Worm (Caenorhabditis elegans) whole organism, midembryonic: ENCODE data around the gene nspc-19.
"Not testable (repeated sequence)": the region's sequence is repeated elsewhere in the genome, so short reads cannot be mapped to it uniquely, and the experiment has no call there.

ENCODE experiments used
- T22C8.4 ChIP-seq: fragments of 200-800 bp; sonication (Bioruptor generic); IDR thresholded peaks from 2 replicates; pipeline ENCODE4 v1.3.6; 2022; ENCODE audit warnings: missing genetic modification characterization, missing compliant biosample characterization
- cog-1 ChIP-seq: sonication (generic microtip); optimal IDR thresholded peaks from 2 replicates; lab custom pipeline; 2016; ENCODE audit warnings: missing genetic modification characterization, missing compliant biosample characterization
- flt-1 ChIP-seq: fragments of 200-800 bp; sonication (Bioruptor generic); IDR thresholded peaks from 2 replicates; pipeline ENCODE4 v1.3.6; 2022; ENCODE audit warnings: missing genetic modification characterization, missing compliant biosample characterization
- klf-2 ChIP-seq: fragments of 200-800 bp; sonication (Bioruptor generic); conservative IDR thresholded peaks from 2 replicates; pipeline ENCODE4 v1.3.6; 2022; ENCODE audit warnings: missing genetic modification reagents, missing genetic modification characterization, missing compliant biosample characterization
- med-1 ChIP-seq: sonication (generic microtip); optimal IDR thresholded peaks from 2 replicates; lab custom pipeline; 2017; ENCODE audit warnings: missing genetic modification characterization, mild to moderate bottlenecking, missing compliant biosample characterization, antibody characterized with exemption, missing genetic modification reagents; ENCODE audit not compliant: insufficient read depth
- ref-1 ChIP-seq: fragments of 200-800 bp; sonication (Bioruptor generic); conservative IDR thresholded peaks from 2 replicates; pipeline ENCODE4 v1.3.6; 2022; ENCODE audit warnings: missing genetic modification reagents, missing genetic modification characterization, missing compliant biosample characterization
- tab-1 ChIP-seq: fragments of 200-800 bp; sonication (Bioruptor generic); IDR thresholded peaks from 2 replicates; pipeline ENCODE4 v1.3.6; 2022; ENCODE audit warnings: missing genetic modification characterization, missing compliant biosample characterization
- ztf-23 ChIP-seq: fragments of 200-800 bp; sonication (Bioruptor generic); IDR thresholded peaks from 2 replicates; pipeline ENCODE4 v1.3.6; 2022; ENCODE audit warnings: missing genetic modification reagents, missing genetic modification characterization, missing compliant biosample characterization
- ztf-29 ChIP-seq: fragments of 200-800 bp; sonication (Bioruptor generic); IDR thresholded peaks from 2 replicates; pipeline ENCODE4 v1.3.6; 2022; ENCODE audit warnings: missing genetic modification reagents, missing genetic modification characterization, missing compliant biosample characterization

Gene nspc-19

ce11 chrX:14528399-14528798 lies at the start of gene nspc-19:
nspc-19 (plus strand) TSS chrX:14528699.
- TF ChIP-seq ztf-29; klf-2 (GFP tag; lab: Robert Waterston, UW); ref-1: not testable (repeated sequence)

DNA sequence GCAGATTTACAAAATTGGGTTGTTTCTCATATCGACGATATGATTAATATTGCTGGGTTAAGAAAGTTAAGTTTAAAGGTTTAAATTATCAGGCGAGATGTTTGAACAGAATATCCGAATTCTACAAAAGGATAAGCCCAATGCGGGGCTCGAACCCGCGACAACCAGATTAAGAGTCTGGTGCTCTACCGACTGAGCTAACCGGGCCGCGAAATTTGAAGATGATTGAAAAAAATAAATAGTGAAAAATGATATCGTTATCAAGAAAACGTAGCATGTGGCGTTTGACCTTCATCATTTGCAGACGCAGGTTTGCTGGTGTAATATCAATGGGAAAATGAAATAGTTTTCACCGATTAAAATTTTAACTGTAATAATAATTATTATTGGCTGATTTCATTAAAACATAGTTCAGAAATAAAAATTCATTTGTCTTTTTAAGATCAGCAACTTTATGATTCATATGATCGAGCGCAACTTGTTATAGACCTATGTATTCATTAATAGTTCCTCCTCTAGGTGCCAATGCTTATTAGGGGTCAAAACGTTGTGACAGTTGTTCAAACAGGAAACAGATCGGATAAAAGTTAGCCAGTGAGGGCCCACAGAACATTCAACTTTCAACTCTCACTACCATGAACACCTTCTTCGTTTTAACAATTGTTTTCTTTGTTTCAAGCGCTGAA lies 49.6 kb upstream of the nspc-19 start, which contains the start of gene M163.11:
Gene M163.11, plus strand, starts transcription at position 636 of the 686 bp plus-strand sequence.
- TF ChIP-seq ztf-23 (GFP tag; lab: Robert Waterston, UW) (0 out of 2 replicates have a peak, but pooled peaks have one; percentile 46), klf-2 (GFP tag; lab: Robert Waterston, UW) (no peak)

- TF ChIP-seq med-1 (GFP tag; lab: Kevin White, UChicago) (peak; percentile 40), ref-1 (no peak), T22C8.4 (GFP tag; lab: Robert Waterston, UW) (peak; percentile 13; the same call in 1 of the 2 replicates), ztf-23 (GFP tag; lab: Robert Waterston, UW) (peak; percentile 81)
Observed at ce11 chrX:14480248-14480647, 48.3 kb upstream of the nspc-19 start, which contains the start of gene gfi-3. gfi-3 (plus strand) TSS chrX:14480572.

ce11 chrX:14481637-14482036 lies 46.9 kb upstream of the nspc-19 start:
- TF ChIP-seq ztf-23 (GFP tag; lab: Robert Waterston, UW) (no peak), ztf-29 (no peak), ref-1 (no peak), cog-1 (no peak), klf-2 (GFP tag; lab: Robert Waterston, UW) (no peak), flt-1 (GFP tag; lab: Robert Waterston, UW) (no peak), med-1 (GFP tag; lab: Kevin White, UChicago) (no peak), T22C8.4 (GFP tag; lab: Robert Waterston, UW) (no peak), tab-1 (GFP tag; lab: Robert Waterston, UW) (no peak)

DNA sequence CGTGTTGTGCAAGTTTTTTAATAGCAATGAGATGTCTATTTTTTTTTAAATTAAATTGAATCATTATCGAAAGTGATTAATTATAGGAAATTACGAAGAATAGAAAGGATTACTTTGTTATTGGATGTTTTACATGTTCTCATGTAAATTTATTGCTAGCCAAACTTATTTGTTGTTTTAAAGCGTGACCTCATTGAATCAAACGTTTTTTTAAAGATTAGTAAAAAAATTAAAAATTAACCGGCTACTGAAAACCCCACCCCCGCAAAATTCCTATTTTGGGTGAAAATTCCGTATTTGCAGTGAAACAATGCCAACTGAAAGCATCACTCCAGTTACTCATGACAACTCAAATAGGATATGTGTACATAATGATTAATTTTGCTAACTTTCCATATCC lies 43.7 kb upstream of the nspc-19 start, which contains the start of gene M163.8:
Gene M163.8, plus strand, starts transcription at position 301 of the 400 bp plus-strand sequence.
- TF ChIP-seq ztf-23 (GFP tag; lab: Robert Waterston, UW), result no peak
- TF ChIP-seq tab-1 (GFP tag; lab: Robert Waterston, UW), result no peak
- no peak for TF ChIP-seq cog-1
- no peak for TF ChIP-seq ref-1
- TF ChIP-seq flt-1 (GFP tag; lab: Robert Waterston, UW), result no peak
- no peak for TF ChIP-seq T22C8.4 (GFP tag; lab: Robert Waterston, UW)
- no peak for TF ChIP-seq ztf-29
- TF ChIP-seq med-1 (GFP tag; lab: Kevin White, UChicago), result no peak
- TF ChIP-seq klf-2 (GFP tag; lab: Robert Waterston, UW), result no peak

ce11 chrX:14486503-14486902 lies 42.0 kb upstream of the nspc-19 start:
- TF ChIP-seq cog-1 (peak; percentile 17), ztf-29 (no peak), flt-1 (GFP tag; lab: Robert Waterston, UW) (peak; percentile 70; the same call in 1 of the 2 replicates)

ce11 chrX:14487333-14487732 lies 41.2 kb upstream of the nspc-19 start:
- TF ChIP-seq tab-1 (GFP tag; lab: Robert Waterston, UW) (no peak), ref-1 (no peak), med-1 (GFP tag; lab: Kevin White, UChicago) (no peak)

DNA sequence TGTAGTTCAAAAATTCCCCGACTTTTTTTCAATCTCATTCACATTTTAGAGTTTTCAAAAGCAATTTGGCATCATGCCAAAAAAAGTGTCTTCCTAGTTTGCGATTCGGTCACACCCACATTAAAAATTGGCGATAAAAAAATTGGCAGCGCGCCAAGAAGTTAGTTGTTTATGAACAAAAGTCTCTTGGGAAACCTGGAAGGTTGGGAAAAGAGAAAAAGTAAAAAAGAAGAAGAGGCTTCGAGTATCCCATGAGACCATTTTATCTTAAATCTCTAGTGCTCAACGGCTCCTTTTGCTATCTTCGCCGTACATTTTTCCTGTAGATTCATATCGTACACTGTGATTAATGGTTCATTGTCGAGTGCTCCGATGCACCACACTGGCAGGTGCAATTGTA lies 40.7 kb upstream of the nspc-19 start:
- TF ChIP-seq ztf-23 (GFP tag; lab: Robert Waterston, UW) (no peak), klf-2 (GFP tag; lab: Robert Waterston, UW) (no peak), cog-1 (no peak), ref-1 (no peak), tab-1 (GFP tag; lab: Robert Waterston, UW) (no peak), ztf-29 (no peak), med-1 (GFP tag; lab: Kevin White, UChicago) (no peak), T22C8.4 (GFP tag; lab: Robert Waterston, UW) (no peak), flt-1 (GFP tag; lab: Robert Waterston, UW) (no peak)

- TF ChIP-seq ztf-29 (no peak), ztf-23 (GFP tag; lab: Robert Waterston, UW) (peak; percentile 71; the same call in 1 of the 2 replicates), med-1 (GFP tag; lab: Kevin White, UChicago) (no peak), T22C8.4 (GFP tag; lab: Robert Waterston, UW) (0 out of 2 replicates have a peak, but pooled peaks have one; percentile 36), cog-1 (peak; percentile 72), tab-1 (GFP tag; lab: Robert Waterston, UW) (peak; percentile 45; the same call in 1 of the 2 replicates), flt-1 (GFP tag; lab: Robert Waterston, UW) (peak; percentile 83), ref-1 (no peak), klf-2 (GFP tag; lab: Robert Waterston, UW) (peak; percentile 47; the same call in 1 of the 2 replicates)
Observed at ce11 chrX:14489945-14490344, 38.6 kb upstream of the nspc-19 start, which contains the start of gene his-24. his-24 (plus strand) TSS chrX:14490094.

DNA sequence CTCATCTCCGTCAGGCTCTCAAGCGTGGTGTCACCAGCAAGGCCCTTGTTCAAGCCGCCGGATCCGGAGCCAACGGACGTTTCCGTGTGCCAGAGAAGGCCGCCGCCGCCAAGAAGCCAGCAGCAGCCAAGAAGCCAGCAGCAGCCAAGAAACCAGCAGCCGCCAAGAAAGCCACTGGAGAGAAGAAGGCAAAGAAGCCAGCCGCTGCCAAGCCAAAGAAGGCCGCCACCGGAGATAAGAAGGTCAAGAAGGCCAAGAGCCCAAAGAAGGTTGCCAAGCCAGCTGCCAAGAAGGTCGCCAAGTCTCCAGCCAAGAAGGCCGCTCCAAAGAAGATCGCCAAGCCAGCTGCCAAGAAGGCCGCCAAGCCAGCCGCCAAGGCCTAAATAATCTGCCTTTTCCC lies 38.0 kb upstream of the nspc-19 start:
- TF ChIP-seq cog-1 (no peak), ztf-29 (no peak), ztf-23 (GFP tag; lab: Robert Waterston, UW) (0 out of 2 replicates have a peak, but pooled peaks have one; percentile 8)

ce11 chrX:14491103-14491502 lies 37.4 kb upstream of the nspc-19 start:
- TF ChIP-seq cog-1 (no peak), ztf-23 (GFP tag; lab: Robert Waterston, UW) (0 out of 2 replicates have a peak, but pooled peaks have one; percentile 54), flt-1 (GFP tag; lab: Robert Waterston, UW) (peak; percentile 36; the same call in 1 of the 2 replicates)
